Fruit fly (Drosophila melanogaster): Measurements from ENCODE around the gene CG12170.

The CG12170 gene

DNA sequence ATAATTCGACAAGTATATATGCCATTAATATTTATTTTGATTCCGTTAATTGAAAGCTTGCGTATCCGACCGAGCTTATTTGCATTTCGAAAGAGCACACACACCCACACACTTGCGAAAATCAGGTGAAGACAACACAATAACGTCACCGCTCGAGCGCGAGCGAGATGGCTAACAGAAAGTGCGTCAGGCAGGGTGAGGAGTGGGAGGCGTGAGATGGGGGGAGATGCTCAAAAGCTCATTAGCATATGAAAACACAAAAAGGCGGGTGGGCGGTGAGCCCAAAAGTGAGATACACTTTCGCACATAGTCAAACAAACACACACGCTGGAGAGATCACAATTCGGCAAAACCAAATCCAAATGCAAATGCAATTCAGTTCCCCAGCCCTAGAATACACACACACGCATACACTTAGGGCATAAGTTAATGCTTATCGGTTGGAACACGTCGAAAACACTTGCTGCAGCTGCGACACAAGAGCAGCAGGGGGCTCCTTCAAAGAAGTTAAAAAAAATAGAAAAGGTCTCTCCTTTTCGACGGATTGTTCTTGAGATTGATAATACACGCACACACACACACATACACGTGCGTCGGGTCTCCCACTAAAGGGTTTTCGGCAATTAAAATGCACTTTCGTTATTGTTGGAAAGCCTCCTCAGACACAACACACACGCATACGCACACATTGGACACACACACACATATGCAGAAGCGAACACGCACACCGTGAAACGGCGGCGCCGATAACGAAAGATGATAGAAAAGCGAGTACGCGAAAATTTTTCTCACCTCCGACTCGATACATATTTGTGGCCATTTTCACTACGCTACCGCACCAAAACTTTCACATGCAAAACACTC, 10.9 kb downstream of the CG12170 start (continued):
- TF ChIP-seq dm (GFP tag; optimal IDR thresholded peaks at IDR 0.05): peak; percentile 3
- no peak for TF ChIP-seq Adf1 (GFP tag; IDR thresholded peaks at IDR 0.05)
- TF ChIP-seq CG2889 (GFP tag; IDR thresholded peaks at IDR 0.05): no peak
- no peak for TF ChIP-seq crc (GFP tag; optimal IDR thresholded peaks at IDR 0.05)
- peak; percentile 16 for TF ChIP-seq Blimp-1 (GFP tag; optimal IDR thresholded peaks at IDR 0.05)
- TF ChIP-seq kah (GFP tag; optimal IDR thresholded peaks at IDR 0.05): peak; percentile 20
- no peak for TF ChIP-seq CG32767 (GFP tag; IDR thresholded peaks at IDR 0.05)
- TF ChIP-seq bab2 (GFP tag; optimal IDR thresholded peaks at IDR 0.05): no peak
- no peak for TF ChIP-seq CG10979 (tag; optimal IDR thresholded peaks at IDR 0.05)
- peak; percentile 19 for TF ChIP-seq sens (GFP tag)
- no peak for TF ChIP-seq CG11085 (GFP tag; IDR thresholded peaks at IDR 0.05)
- no peak for TF ChIP-seq CG1602 (GFP tag; optimal IDR thresholded peaks at IDR 0.05)
- TF ChIP-seq Kr (GFP tag; optimal IDR thresholded peaks at IDR 0.05): peak; percentile 27
- no peak for TF ChIP-seq CG31224 (GFP tag; IDR thresholded peaks at IDR 0.05)
- TF ChIP-seq CG9609 (GFP tag; optimal IDR thresholded peaks at IDR 0.05): no peak
- peak in 1 of 2 experiments; percentile 45 for TF ChIP-seq Pdp1 (GFP tag; optimal IDR thresholded peaks at IDR 0.05)
- 0 out of 2 replicates have a peak, but pooled peaks have one; percentile 6 for TF ChIP-seq CG9932 (GFP tag; IDR thresholded peaks at IDR 0.05)
- peak; percentile 53 for TF ChIP-seq CG12769 (tag; optimal IDR thresholded peaks at IDR 0.05)
- no peak for TF ChIP-seq Awh (GFP tag; IDR thresholded peaks at IDR 0.05)
- no peak for TF ChIP-seq stwl (tag; optimal IDR thresholded peaks at IDR 0.05)
- no peak for TF ChIP-seq HLHmδ (GFP tag; optimal IDR thresholded peaks at IDR 0.05)
- no peak for TF ChIP-seq fu2 (GFP tag; optimal IDR thresholded peaks at IDR 0.05)

DNA sequence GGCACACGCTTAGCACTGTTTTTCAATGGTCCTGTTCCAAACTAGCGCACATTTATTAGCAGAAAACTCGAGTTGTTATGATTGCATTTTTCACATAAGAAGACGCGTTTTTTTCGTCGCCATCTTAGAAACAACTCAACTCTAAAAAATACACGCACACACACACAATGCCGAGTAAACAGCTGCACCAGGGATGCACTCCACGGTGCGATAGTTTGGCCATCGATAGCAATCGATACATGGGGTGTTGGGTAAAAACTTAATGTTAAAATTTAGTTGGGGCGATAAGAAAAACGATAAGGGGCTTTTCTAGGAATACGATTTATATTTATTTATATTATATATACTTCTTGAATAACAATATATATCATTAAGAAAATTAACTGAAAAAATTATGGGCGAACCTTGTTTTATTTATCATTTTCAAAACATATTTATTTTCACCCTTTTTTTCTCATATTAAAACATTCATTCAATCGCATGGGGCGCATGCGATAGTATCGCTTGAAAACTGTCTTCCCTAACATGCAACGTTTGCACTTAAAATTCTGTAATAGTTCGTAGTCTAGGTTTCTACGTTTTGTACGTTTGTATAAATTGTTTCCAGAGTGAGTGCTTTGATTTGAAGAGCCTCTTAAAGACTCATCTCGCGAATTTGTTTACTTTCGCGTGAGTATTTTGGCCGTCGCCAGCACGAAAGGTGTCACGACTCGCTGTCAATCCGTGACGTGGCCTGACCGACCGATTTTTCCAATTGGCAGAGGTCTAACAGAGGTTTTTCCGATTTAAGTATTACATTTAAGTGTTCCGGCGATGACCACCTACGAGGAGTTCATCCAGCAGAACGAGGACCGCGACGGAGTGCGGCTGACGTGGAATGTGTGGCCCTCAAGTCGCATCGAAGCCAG, 11.8 kb downstream of the CG12170 start, which contains the start of the genes MTA1-like and Sec23:
Gene MTA1-like (minus strand): TSS at position 170 of the 908 bp plus-strand sequence.
Gene Sec23 (plus strand): TSS at position 497 of the 908 bp plus-strand sequence.
- TF ChIP-seq Abd-B (GFP tag; optimal IDR thresholded peaks at IDR 0.05): peak; percentile 71
- TF ChIP-seq CG10147 (GFP tag; optimal IDR thresholded peaks at IDR 0.05): peak; percentile 56
- no peak for TF ChIP-seq zf30C (GFP tag; optimal IDR thresholded peaks at IDR 0.05)
- peak; percentile 53 for TF ChIP-seq Sry-β (GFP tag; optimal IDR thresholded peaks at IDR 0.05)
- TF ChIP-seq Atf3 (GFP tag; optimal IDR thresholded peaks at IDR 0.05): no peak
- TF ChIP-seq hb (GFP tag; IDR thresholded peaks at IDR 0.05; ENCODE audit: partially characterized antibody): peak; percentile 96
- no peak for TF ChIP-seq CG43689 (GFP tag; IDR thresholded peaks at IDR 0.05)
- TF ChIP-seq ham (GFP tag; IDR thresholded peaks at IDR 0.05): no peak
- TF ChIP-seq tio (GFP tag; optimal IDR thresholded peaks at IDR 0.05): no peak
- TF ChIP-seq ac (GFP tag; optimal IDR thresholded peaks at IDR 0.05): no peak
- TF ChIP-seq CG32532 (GFP tag; IDR thresholded peaks at IDR 0.05): peak; percentile 43; the same call in 1 of the 2 replicates
- TF ChIP-seq tll (GFP tag; optimal IDR thresholded peaks at IDR 0.05): no peak
- no peak for TF ChIP-seq CG12299 (tag; optimal IDR thresholded peaks at IDR 0.05)
- TF ChIP-seq Mrtf (GFP tag; IDR thresholded peaks at IDR 0.05): no peak
- TF ChIP-seq CG10209 (GFP tag; optimal IDR thresholded peaks at IDR 0.05): peak; percentile 41
- TF ChIP-seq Mes4 (GFP tag; optimal IDR thresholded peaks at IDR 0.05): no peak
- TF ChIP-seq CG1233 (GFP tag; optimal IDR thresholded peaks at IDR 0.05): no peak
- no peak for TF ChIP-seq CG11696 (GFP tag; IDR thresholded peaks at IDR 0.05)
- TF ChIP-seq sna (GFP tag; IDR thresholded peaks at IDR 0.05; ENCODE audit: partially characterized antibody): peak; percentile 94
- peak; percentile 92 for TF ChIP-seq HLH4C (GFP tag; IDR thresholded peaks at IDR 0.05; ENCODE audit: partially characterized antibody)
- peak; percentile 80 for TF ChIP-seq tna (GFP tag; IDR thresholded peaks at IDR 0.05; ENCODE audit: partially characterized antibody)
- no peak; the same call in 1 of the 2 replicates for TF ChIP-seq danr (GFP tag; IDR thresholded peaks at IDR 0.05)
- no peak for TF ChIP-seq D (optimal IDR thresholded peaks at IDR 0.05)
- TF ChIP-seq D (GFP tag; optimal IDR thresholded peaks at IDR 0.05): peak; percentile 18
- TF ChIP-seq hth (optimal IDR thresholded peaks at IDR 0.05): no peak
- TF ChIP-seq ara (GFP tag; IDR thresholded peaks at IDR 0.05): no peak
